Fruit fly (Drosophila melanogaster) whole organism, larva: Measurements from ENCODE around the gene CG13250.
"Not testable (repeated sequence)": the region's sequence is repeated elsewhere in the genome, so short reads cannot be mapped to it uniquely, and the experiment has no call there.

Experiments
- noc ChIP-seq: fragments of 200-800 bp; sonication (Bioruptor generic); optimal IDR thresholded peaks from 3 replicates; lab custom pipeline; 2019; ENCODE audit warnings: missing biosample characterization, mild to moderate bottlenecking, missing genetic modification characterization, moderate library complexity

CG13250 gene

DNA sequence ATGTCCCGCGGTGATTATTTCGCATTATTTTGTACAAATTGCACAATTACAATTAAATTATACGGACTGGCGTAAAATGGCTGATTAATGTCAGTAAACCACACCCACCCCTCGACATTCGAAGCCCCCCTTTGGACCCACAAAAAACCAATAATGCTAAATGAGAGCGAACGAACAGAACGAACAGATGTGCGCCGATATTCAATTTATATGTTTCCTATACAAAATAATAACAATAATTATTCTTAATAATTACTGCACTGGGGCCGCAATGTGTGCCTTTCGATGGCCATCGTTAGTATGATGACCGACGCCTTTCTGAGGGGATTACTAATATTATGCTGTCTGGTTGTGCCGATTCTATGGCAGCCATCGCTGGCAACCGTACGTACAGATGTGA, at the start of gene CG13250:
Gene CG13250 (plus strand): TSS at position 301 of the 400 bp plus-strand sequence.
- no peak for TF ChIP-seq noc (tag; lab: Kevin White, UChicago)

DNA sequence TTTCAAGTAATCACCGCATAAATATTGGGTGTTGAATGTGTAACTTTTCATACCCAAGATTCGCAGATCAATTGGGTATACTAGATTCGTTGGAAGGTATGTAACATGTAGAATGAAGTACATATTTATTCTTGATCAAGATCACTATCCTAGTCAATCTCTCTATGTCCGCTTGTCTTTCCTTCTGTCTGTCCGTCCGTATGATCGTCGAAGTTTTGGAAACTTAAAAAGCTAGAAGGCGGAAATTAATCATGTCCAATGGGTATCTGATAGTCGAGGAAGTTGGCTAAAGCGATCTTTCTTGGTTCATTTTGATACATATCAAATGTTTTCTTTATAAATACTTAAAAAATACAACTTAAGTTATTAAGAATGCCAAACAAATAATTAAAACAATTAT, 45.9 kb upstream of the CG13250 start:
- no peak for TF ChIP-seq noc (tag; lab: Kevin White, UChicago)

DNA sequence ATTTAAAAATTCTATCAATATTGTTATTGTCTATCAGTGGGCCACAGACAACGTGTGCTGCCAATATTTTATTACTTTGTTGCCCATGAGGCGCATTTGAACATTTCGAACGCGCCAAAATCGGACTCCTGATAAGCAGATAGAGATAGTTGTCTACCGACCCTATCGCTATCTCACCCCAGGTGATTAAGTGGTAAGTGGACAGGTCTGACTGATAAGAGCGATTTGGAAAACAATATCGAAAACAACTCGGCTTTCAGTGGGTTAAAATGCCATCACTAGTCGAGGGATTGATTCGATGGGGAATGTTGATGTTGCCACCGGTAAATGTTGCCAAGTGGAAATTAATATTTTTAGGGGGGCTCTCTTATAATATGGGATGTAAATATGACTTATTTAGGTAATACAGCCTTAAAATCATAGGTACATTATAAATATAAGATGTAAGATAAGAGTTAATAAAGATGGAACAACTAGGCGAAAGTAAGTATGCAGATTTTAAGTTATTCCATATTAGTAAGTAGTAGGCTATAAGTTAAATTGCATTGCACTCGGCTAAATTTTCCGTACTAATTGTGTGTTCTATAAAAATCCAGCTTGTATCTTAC, 41.9 kb upstream of the CG13250 start, which contains the start of gene ND-39:
Gene ND-39 (plus strand): TSS at position 558 of the 608 bp plus-strand sequence.
- peak; percentile 18 for TF ChIP-seq noc (tag; lab: Kevin White, UChicago)

DNA sequence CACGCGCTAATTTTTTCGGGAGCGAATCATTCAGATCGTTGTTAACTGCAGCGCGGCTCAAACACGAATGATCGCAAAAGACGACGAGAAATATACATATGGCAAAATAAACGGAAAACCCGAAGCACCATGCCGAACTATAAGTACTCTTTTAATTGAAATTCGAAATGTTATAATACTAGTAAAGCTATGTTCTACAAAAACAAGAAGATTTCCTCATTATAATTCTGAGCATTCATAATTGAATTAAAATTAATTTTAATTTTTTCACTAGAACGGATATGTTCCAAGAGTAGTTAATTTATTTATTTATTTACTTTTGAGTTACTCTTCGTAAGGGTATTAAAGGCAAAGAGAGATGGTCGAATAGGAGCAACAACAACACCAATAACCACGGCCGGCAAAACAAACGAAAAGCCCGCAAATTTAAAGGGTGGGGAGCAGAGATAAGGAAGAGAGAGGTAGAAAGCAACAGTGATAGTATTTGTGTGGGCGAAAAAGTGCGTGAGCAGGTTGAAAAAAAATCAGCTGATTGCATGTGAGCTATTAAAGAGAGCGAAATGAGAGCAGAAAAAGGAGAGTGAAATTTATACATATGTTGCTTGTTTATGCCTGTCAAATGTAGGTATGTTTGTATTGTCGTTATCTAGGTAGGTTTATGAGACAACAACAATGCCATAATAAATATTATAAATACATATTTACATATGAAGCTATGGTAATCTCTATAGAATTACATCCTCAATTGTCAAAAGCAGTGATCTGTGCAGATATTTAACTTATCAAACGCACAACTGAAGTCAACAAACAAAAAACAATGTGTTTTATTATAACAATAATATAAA, 39.9 kb upstream of the CG13250 start:
- TF ChIP-seq noc (tag; lab: Kevin White, UChicago), result peak; percentile 96

DNA sequence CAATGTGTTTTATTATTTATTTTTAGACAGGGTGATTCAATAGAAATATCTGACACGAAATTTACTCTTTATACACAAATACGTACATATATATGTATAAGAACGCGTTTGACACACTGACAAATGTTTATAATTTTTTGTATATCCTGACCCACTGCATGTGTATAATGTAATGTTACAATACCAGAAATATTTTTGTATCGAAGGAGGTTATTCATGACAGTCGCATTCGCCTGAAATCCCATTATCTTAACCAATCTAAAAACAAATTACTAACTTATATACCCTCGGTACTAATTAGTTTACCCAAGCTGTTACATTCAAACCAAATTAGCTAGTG, 39.3 kb upstream of the CG13250 start:
- no peak for TF ChIP-seq noc (tag; lab: Kevin White, UChicago)

DNA sequence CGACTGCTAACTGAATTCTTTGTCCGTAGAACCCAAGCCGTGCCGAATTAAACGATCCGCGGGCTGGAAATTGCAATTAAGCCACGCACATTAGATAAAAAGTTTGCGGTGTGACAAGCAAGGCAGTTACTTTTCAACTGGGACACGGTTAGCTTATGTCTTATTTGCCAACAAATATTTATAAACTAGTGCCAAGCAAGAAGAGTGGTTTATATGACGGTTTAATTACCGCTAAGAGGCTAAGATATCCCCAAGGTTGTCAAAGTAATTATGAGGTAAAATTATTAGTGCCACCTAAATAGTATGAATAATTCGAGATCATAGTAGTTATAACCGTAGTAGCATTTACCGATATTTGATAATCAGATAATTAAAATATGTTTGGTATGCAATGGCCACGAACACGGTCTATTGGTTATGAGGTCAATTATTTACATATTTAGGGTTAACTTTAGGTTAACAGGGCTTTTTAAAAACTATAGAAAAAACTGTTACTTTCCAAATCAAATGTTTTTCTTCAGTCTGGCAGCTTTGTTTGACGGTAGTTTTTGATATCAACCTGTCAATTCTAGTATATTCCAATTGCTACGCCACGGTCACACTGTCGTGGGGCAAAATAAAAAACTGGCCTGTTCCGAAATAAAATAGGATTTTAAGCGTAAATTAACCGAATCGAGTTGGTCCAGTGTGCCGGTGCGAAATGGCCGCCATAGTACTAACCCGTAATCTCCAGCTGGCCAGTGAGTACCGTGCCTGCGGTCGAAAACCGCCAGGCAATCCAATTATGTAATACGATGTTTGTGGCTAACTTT, 38.5 kb upstream of the CG13250 start, which contains the start of gene ZnT77C:
Gene ZnT77C (minus strand): TSS at position 142 of the 812 bp plus-strand sequence.
- TF ChIP-seq noc (tag; lab: Kevin White, UChicago), result peak; percentile 72

DNA sequence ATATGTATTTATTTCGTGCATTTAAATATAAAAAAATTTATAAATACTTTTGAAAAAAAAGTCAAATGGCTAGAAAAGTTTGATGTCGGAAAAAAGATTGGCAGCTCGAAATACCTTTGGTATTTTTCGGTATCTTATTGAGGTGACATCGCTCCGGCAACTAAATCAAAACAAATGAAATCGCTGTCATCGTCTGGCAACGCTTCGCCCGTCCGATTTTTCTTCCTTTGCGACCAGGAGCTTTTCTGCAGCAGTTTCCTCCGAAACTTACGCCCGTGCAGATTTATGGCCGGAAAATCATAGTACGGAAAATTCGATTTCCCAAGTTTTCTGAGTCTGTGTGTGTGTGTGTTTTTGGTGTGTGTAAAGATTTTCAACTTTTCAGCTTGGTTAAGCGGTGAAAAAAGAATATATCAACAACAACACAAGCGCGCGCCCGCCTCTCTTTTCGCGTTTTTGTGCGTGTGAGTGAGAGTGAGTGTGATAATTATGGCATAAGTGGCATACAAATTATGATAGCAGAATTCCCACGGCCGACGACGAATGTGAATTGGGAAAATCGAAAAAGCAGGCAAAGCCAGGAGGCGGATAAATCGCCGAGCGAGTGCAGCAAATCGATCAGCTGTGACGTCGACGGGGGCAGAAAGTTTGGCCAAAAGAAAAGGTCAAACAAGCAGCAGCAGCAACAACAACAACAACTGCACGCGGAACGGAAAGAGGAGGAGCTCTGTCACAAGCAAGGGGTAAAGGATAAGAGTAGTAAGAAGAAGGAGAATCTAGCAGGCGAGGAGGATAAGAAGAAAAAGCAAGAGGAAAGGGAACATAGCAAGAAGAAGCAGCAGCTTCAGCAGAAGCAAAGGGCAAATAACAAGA, 36.1 kb upstream of the CG13250 start, which contains the start of gene CG32425:
Gene CG32425 (plus strand): TSS at position 200 of the 873 bp plus-strand sequence.
- TF ChIP-seq noc (tag; lab: Kevin White, UChicago), result no peak

DNA sequence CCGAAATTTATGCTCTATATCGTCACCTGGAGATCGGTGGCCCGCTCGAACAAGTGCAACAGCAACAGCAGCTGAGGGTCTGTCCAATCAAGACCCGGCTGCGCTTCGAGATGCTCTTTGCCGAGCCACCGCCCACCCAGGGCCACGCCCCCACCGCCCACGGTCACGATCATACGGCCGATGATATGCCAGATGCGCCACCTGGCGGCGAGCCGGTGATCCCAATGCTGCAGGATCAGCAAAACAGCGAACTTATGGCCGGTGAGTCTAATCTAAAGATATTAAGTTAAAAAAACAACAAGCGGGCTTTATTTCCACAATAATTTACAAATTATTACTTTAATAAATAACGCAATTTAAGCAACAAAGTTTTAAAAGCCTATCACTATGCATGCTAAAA, 35.3 kb upstream of the CG13250 start:
- TF ChIP-seq noc (tag; lab: Kevin White, UChicago), result no peak

DNA sequence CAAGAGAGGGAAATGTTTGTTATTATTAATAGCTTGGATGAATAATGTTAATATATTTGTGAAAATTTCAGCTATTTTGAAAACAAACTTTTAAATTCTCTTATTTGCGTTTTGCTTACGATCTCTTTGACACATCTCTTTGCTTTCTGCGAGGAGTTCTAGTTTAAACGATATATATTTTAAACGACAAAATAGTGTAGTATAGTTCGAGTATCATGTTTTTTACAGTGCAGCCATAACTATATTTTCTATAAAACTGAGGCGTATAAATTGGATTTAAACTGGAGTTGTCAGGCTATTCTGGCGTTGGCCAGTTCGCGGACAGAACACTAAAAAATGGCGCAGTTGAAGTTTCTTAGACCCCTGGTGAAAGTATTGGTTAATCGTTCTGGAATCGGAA, 34.0 kb upstream of the CG13250 start, which contains the start of gene CG18281:
Gene CG18281 (plus strand): TSS at position 301 of the 400 bp plus-strand sequence.
- not testable (repeated sequence) for TF ChIP-seq noc (tag; lab: Kevin White, UChicago)

DNA sequence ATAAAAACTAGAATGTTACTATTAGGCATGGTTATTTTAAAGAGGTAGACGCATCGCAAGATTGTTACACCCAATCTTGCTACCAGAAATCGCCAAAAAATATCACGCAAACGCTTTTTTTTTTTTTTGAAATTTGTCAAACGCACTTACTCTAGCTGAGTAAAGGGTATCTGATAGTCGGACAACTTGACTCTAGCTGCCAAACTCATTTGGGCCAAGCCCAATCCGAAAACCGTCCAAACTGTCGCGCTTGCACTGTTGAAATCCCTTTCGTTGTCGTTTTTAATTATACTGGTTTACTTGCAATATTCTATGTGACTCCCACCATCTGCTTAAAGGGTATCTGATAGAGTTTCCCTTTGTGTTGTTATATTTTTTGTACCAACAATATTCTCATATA, 30.3 kb upstream of the CG13250 start:
- no peak for TF ChIP-seq noc (tag; lab: Kevin White, UChicago)

DNA sequence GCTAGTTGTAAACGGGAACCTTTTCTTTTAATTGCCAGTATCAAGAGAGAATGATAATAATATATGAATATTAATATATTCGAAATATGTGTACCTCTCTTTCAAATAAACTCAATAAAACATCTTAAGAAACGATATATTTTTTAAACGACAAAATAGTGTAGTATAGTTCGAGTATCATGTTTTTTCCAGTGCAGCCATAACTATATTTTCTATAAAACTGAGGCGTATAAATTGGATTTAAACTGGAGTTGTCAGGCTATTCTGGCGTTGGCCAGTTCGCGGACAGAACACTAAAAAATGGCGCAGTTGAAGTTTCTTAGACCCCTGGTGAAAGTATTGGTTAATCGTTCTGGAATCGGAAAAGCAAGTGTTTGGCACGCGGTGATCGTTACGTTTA, 29.6 kb upstream of the CG13250 start, which contains the start of gene CG17637:
Gene CG17637 (plus strand): TSS at position 301 of the 400 bp plus-strand sequence.
- not testable (repeated sequence) for TF ChIP-seq noc (tag; lab: Kevin White, UChicago)

DNA sequence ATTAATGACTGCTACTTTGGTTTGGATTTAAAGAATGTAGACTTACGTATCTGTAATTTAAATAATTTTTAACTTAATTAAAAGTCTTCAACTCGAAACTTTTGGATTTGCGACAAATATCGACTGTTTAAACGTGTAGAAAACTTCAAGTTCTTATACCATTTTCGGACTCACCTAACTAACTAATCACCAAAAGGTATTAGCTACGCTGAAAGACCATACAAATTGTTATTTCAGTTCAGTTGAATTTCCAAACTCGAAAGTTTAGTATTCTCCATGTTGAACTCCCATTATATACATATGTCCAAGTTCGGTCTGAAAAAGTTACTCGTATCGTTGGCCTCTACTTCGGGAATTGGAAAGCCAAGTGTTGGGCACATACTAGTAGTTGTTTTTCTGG, 27.8 kb upstream of the CG13250 start, which contains the start of gene CG5078:
Gene CG5078 (plus strand): TSS at position 301 of the 400 bp plus-strand sequence.
- no peak for TF ChIP-seq noc (tag; lab: Kevin White, UChicago)

DNA sequence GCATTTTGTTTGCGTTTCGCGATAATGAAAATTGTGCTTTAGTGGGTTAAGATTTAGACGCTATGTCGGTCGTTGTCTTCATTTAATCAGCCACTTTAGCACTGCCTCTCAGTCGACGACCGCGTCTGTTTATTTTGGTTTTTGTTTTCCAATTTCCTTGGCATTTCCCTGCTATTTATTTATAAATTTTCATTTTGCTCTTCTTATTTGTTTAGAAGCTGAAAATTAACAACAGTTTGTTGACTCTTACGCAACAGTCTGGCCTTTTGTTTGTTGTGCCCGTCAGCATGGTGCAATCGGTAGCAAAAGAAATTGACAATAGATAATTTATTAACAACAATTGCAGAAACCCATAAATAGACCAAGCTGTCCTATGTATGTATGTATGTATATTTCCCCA, 26.0 kb upstream of the CG13250 start:
- TF ChIP-seq noc (tag; lab: Kevin White, UChicago), result no peak

DNA sequence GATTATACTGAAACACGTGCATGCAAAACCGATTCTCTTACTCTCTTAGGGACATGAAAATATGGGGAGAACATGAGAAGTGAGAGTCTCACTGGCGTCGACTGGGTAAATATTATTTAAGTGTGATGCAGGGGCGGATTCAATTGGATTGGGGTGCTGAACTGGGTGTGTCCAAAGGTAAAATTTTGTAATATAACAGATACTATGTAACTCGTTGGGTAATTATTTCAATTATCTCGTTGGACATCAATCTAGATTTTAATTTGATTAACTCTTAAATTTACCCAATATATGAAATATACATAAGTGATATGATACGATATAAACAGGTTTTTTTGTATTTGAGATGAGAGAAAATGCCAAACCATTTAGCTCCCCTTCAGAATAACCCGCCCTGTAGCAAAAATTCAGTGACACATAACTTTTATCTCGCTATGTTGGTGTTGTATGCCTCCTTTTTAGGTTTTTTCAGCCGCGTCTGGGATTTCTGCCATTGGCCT, 25.3 kb upstream of the CG13250 start:
- TF ChIP-seq noc (tag; lab: Kevin White, UChicago), result peak; percentile 99
